Fruit fly (Drosophila melanogaster): ENCODE measurements around the gene Rph.

Rph gene

dm6 chrX:10744315-10744767 is 13.1 kb downstream of the Rph start, which contains the start of gene ras (continued):
- TF ChIP-seq pan (optimal IDR thresholded peaks at IDR 0.05) = no peak
- no peak for TF ChIP-seq pan (GFP tag; optimal IDR thresholded peaks at IDR 0.05 in 1 of 2, IDR thresholded peaks at IDR 0.05 in 1 of 2)
- TF ChIP-seq CG18262 (tag; optimal IDR thresholded peaks at IDR 0.05) = no peak
- TF ChIP-seq HLHmδ (GFP tag; optimal IDR thresholded peaks at IDR 0.05) = no peak
- peak; percentile 37 for TF ChIP-seq CG18599 (GFP tag; optimal IDR thresholded peaks at IDR 0.05)
- TF ChIP-seq gt (GFP tag; IDR thresholded peaks at IDR 0.05) = no peak
- no peak for TF ChIP-seq CG34422 (GFP tag; IDR thresholded peaks at IDR 0.05)
- TF ChIP-seq CG8388 (GFP tag; optimal IDR thresholded peaks at IDR 0.05) = no peak
- peak; percentile 7 for TF ChIP-seq lab (GFP tag; optimal IDR thresholded peaks at IDR 0.05)
- peak; percentile 9 for TF ChIP-seq sd (tag; optimal IDR thresholded peaks at IDR 0.05)
- peak; percentile 35 for TF ChIP-seq chn (GFP tag; optimal IDR thresholded peaks at IDR 0.05)
- no peak for TF ChIP-seq ci (GFP tag; IDR thresholded peaks at IDR 0.05)
- peak; percentile 16 for TF ChIP-seq Meics (GFP tag; optimal IDR thresholded peaks at IDR 0.05)
- TF ChIP-seq CG2202 (tag; optimal IDR thresholded peaks at IDR 0.05) = no peak
- no peak for TF ChIP-seq kay (GFP tag; optimal IDR thresholded peaks at IDR 0.05)
- peak; percentile 99 for TF ChIP-seq CG9437 (GFP tag; optimal IDR thresholded peaks at IDR 0.05)
- TF ChIP-seq CG4360 (GFP tag; IDR thresholded peaks at IDR 0.05) = peak; percentile 87
- TF ChIP-seq grn (GFP tag; optimal IDR thresholded peaks at IDR 0.05) = peak; percentile 60
- peak; percentile 18 for TF ChIP-seq CG8281 (tag; optimal IDR thresholded peaks at IDR 0.05)
- peak; percentile 23 for TF ChIP-seq pb (GFP tag; optimal IDR thresholded peaks at IDR 0.05)
- TF ChIP-seq wdn (GFP tag; IDR thresholded peaks at IDR 0.05) = no peak
- no peak for TF ChIP-seq B-H1 (GFP tag; IDR thresholded peaks at IDR 0.05)
- peak; percentile 62 for TF ChIP-seq oc (tag; optimal IDR thresholded peaks at IDR 0.05)
- no peak for TF ChIP-seq HLH54F (GFP tag; optimal IDR thresholded peaks at IDR 0.05)
- TF ChIP-seq zfh2 (GFP tag; optimal IDR thresholded peaks at IDR 0.05) = no peak
- TF ChIP-seq luna (GFP tag; optimal IDR thresholded peaks at IDR 0.05) = peak; percentile 14
- TF ChIP-seq Trl (optimal IDR thresholded peaks at IDR 0.05) = peak in 1 of 2 experiments; percentile 37
- TF ChIP-seq Trl (GFP tag; optimal IDR thresholded peaks at IDR 0.05) = no peak
- no peak for TF ChIP-seq Nf-YA (GFP tag; IDR thresholded peaks at IDR 0.05)
- TF ChIP-seq Gsc (GFP tag; IDR thresholded peaks at IDR 0.05) = no peak
- TF ChIP-seq CG13775 (GFP tag; optimal IDR thresholded peaks at IDR 0.05) = no peak
- TF ChIP-seq CG3847 (GFP tag; IDR thresholded peaks at IDR 0.05) = no peak
- TF ChIP-seq dysf (GFP tag; IDR thresholded peaks at IDR 0.05) = no peak
- TF ChIP-seq exex (tag; optimal IDR thresholded peaks at IDR 0.05) = peak; percentile 95
- TF ChIP-seq CG4404 (GFP tag; IDR thresholded peaks at IDR 0.05) = no peak
- no peak for TF ChIP-seq CG14441 (GFP tag; IDR thresholded peaks at IDR 0.05)
- TF ChIP-seq CG11504 (tag; optimal IDR thresholded peaks at IDR 0.05) = peak; percentile 85
- TF ChIP-seq ERR (GFP tag; optimal IDR thresholded peaks at IDR 0.05) = no peak
- TF ChIP-seq zen2 (GFP tag; IDR thresholded peaks at IDR 0.05; ENCODE audit: partially characterized antibody) = peak; percentile 25; the same call in 1 of the 3 replicates
- TF ChIP-seq TFAM (GFP tag; optimal IDR thresholded peaks at IDR 0.05) = no peak
- no peak for TF ChIP-seq CG1792 (GFP tag; optimal IDR thresholded peaks at IDR 0.05)
- peak; percentile 39 for TF ChIP-seq zen (tag; optimal IDR thresholded peaks at IDR 0.05)
- no peak for TF ChIP-seq ap (GFP tag; IDR thresholded peaks at IDR 0.05)
- no peak for TF ChIP-seq dmrt99B (tag; optimal IDR thresholded peaks at IDR 0.05)
- TF ChIP-seq ham (GFP tag; IDR thresholded peaks at IDR 0.05) = no peak
- TF ChIP-seq Ets65A (GFP tag) = no peak
- TF ChIP-seq CG11695 (GFP tag; IDR thresholded peaks at IDR 0.05) = no peak
- TF ChIP-seq HmgZ (tag; optimal IDR thresholded peaks at IDR 0.05) = peak; percentile 27
- TF ChIP-seq sug (tag; optimal IDR thresholded peaks at IDR 0.05) = peak; percentile 61
- TF ChIP-seq Dll (GFP tag; IDR thresholded peaks at IDR 0.05; ENCODE audit: partially characterized antibody) = no peak
- no peak for TF ChIP-seq CG2889 (GFP tag; IDR thresholded peaks at IDR 0.05)
- peak; percentile 19 for TF ChIP-seq Side (GFP tag; optimal IDR thresholded peaks at IDR 0.05)
- TF ChIP-seq CG30431 (GFP tag; optimal IDR thresholded peaks at IDR 0.05) = no peak

Measured in whole organism, embryonic.